Fruit fly (Drosophila melanogaster) whole organism, embryonic: ENCODE measurements around the gene CG42486.

Experiments used
- Antp ChIP-seq: fragments of 200-800 bp; sonication (Bioruptor generic); optimal IDR thresholded peaks from 3 replicates; lab custom pipeline; 2016; ENCODE audit warnings: missing biosample characterization, missing genetic modification characterization
- B-H2 ChIP-seq: fragments of 200-800 bp; sonication (Bioruptor generic); optimal IDR thresholded peaks from 2 replicates; lab custom pipeline; 2018; ENCODE audit warnings: missing biosample characterization, mild to moderate bottlenecking, missing genetic modification characterization
- Bgb ChIP-seq: fragments of 200-800 bp; sonication (Bioruptor generic); IDR thresholded peaks from 2 replicates; pipeline ENCODE4 v1.3.6; 2022; ENCODE audit warnings: missing biosample characterization, missing genetic modification characterization; ENCODE audit not compliant: partially characterized antibody
- Blimp-1 ChIP-seq: fragments of 200-800 bp; sonication (Bioruptor generic); optimal IDR thresholded peaks from 3 replicates; lab custom pipeline; 2018; ENCODE audit warnings: missing biosample characterization, missing genetic modification characterization, mild to moderate bottlenecking, moderate library complexity, missing genetic modification reagents
- BtbVII ChIP-seq: fragments of 200-800 bp; sonication (Bioruptor generic); optimal IDR thresholded peaks from 3 replicates; lab custom pipeline; 2017; ENCODE audit warnings: missing biosample characterization, mild to moderate bottlenecking, missing genetic modification characterization
- CG10979 ChIP-seq: fragments of 200-800 bp; sonication (Bioruptor generic); optimal IDR thresholded peaks from 2 replicates; lab custom pipeline; 2018; ENCODE audit warnings: missing biosample characterization, mild to moderate bottlenecking, missing genetic modification characterization, moderate library complexity
- CG11504 ChIP-seq: fragments of 200-800 bp; sonication (Bioruptor generic); optimal IDR thresholded peaks from 3 replicates; lab custom pipeline; 2019; ENCODE audit warnings: missing biosample characterization, mild to moderate bottlenecking, missing genetic modification characterization, moderate library complexity
- CG12071 ChIP-seq: fragments of 200-800 bp; sonication (Bioruptor generic); optimal IDR thresholded peaks from 3 replicates; lab custom pipeline; 2018; ENCODE audit warnings: missing biosample characterization, mild to moderate bottlenecking, missing genetic modification characterization
- CG12769 ChIP-seq: fragments of 200-800 bp; sonication (Bioruptor generic); optimal IDR thresholded peaks from 2 replicates; lab custom pipeline; 2019; ENCODE audit warnings: missing biosample characterization, mild to moderate bottlenecking, missing genetic modification characterization, moderate library complexity
- CG14050 ChIP-seq: fragments of 200-800 bp; sonication (Bioruptor generic); IDR thresholded peaks from 3 replicates; pipeline ENCODE4 v1.3.6; 2022; ENCODE audit warnings: missing biosample characterization, missing genetic modification characterization
- CG17829 ChIP-seq: fragments of 200-800 bp; optimal IDR thresholded peaks from 2 replicates; lab custom pipeline; 2019; ENCODE audit warnings: missing biosample characterization, mild to moderate bottlenecking, missing genetic modification characterization, moderate library complexity
- CG30403 ChIP-seq: fragments of 200-800 bp; sonication (Bioruptor generic); optimal IDR thresholded peaks from 3 replicates; lab custom pipeline; 2016; ENCODE audit warnings: missing biosample characterization, missing genetic modification characterization
- CG33213 ChIP-seq: fragments of 200-800 bp; sonication (Bioruptor generic); optimal IDR thresholded peaks from 3 replicates; lab custom pipeline; 2016; ENCODE audit warnings: missing biosample characterization, missing genetic modification characterization
- CG34224 ChIP-seq: fragments of 200-800 bp; sonication (Bioruptor generic); IDR thresholded peaks from 3 replicates; pipeline ENCODE4 v1.3.6; 2022; ENCODE audit warnings: missing biosample characterization, missing genetic modification characterization; ENCODE audit not compliant: partially characterized antibody
- CG6791 ChIP-seq: fragments of 200-800 bp; sonication (Bioruptor generic); IDR thresholded peaks from 3 replicates; pipeline ENCODE4 v1.3.6; 2022; ENCODE audit warnings: missing biosample characterization, missing genetic modification characterization; ENCODE audit not compliant: partially characterized antibody
- CG7839 ChIP-seq: fragments of 200-800 bp; sonication (Bioruptor generic); optimal IDR thresholded peaks from 3 replicates; lab custom pipeline; 2018; ENCODE audit warnings: missing biosample characterization, mild to moderate bottlenecking, missing genetic modification characterization, moderate library complexity
- CG9797 ChIP-seq: fragments of 200-800 bp; sonication (Bioruptor generic); optimal IDR thresholded peaks from 3 replicates; lab custom pipeline; 2018; ENCODE audit warnings: missing biosample characterization, mild to moderate bottlenecking, missing genetic modification characterization
- D ChIP-seq, 2 experiments: fragments of 200-800 bp in 1 of 2; fragments of >200 bp in 1 of 2; sonication (Bioruptor generic) in 1 of 2; optimal IDR thresholded peaks; 2 replicates in 1 of 2; 3 replicates in 1 of 2; lab custom pipeline; 2017; ENCODE audit warnings: mild to moderate bottlenecking in 1 of 2, missing biosample characterization in 1 of 2, missing genetic modification characterization in 1 of 2, missing genetic modification reagents in 1 of 2
- D19A ChIP-seq: fragments of 200-800 bp; optimal IDR thresholded peaks from 3 replicates; lab custom pipeline; 2019; ENCODE audit warnings: missing biosample characterization, mild to moderate bottlenecking, missing genetic modification characterization, moderate library complexity
- Dbx ChIP-seq: fragments of 200-800 bp; sonication (Bioruptor generic); IDR thresholded peaks from 3 replicates; pipeline ENCODE4 v1.3.6; 2022; ENCODE audit warnings: missing biosample characterization, missing genetic modification characterization
- Deaf1 ChIP-seq: fragments of 200-800 bp; optimal IDR thresholded peaks from 3 replicates; lab custom pipeline; 2019; ENCODE audit warnings: missing biosample characterization, mild to moderate bottlenecking, missing genetic modification characterization, moderate library complexity
- Dip2 ChIP-seq: fragments of 200-800 bp; sonication (Bioruptor generic); IDR thresholded peaks from 2 replicates; pipeline ENCODE4 v1.3.6; 2022; ENCODE audit warnings: missing biosample characterization, missing genetic modification characterization
- MESR4 ChIP-seq: fragments of 200-800 bp; sonication (Bioruptor generic); optimal IDR thresholded peaks from 2 replicates; lab custom pipeline; 2018; ENCODE audit warnings: missing biosample characterization, mild to moderate bottlenecking, missing genetic modification characterization, moderate library complexity
- Med ChIP-seq: fragments of 200-800 bp; sonication (Bioruptor generic); peaks from one replicate; lab custom pipeline; 2016; ENCODE audit warnings: missing biosample characterization, missing genetic modification characterization, mild to moderate bottlenecking, inconsistent platforms, moderate library complexity
- Mes4 ChIP-seq: fragments of 200-800 bp; sonication (Bioruptor generic); optimal IDR thresholded peaks from 2 replicates; lab custom pipeline; 2016; ENCODE audit warnings: missing biosample characterization, missing genetic modification characterization
- Neu2 ChIP-seq: fragments of 200-800 bp; sonication (Bioruptor generic); optimal IDR thresholded peaks from 3 replicates; lab custom pipeline; 2016; ENCODE audit warnings: missing biosample characterization, missing genetic modification characterization, borderline replicate concordance
- Opbp ChIP-seq: fragments of 200-800 bp; sonication (Bioruptor generic); IDR thresholded peaks from 3 replicates; pipeline ENCODE4 v1.3.6; 2022; ENCODE audit warnings: missing biosample characterization, missing genetic modification characterization; ENCODE audit not compliant: partially characterized antibody
- Pdp1 ChIP-seq, 2 experiments: fragments of 200-800 bp; sonication (Bioruptor generic); optimal IDR thresholded peaks; 3 replicates each; lab custom pipeline; 2016; ENCODE audit warnings: missing biosample characterization in 2 of 2, missing genetic modification characterization in 2 of 2, mild to moderate bottlenecking in 1 of 2, moderate library complexity in 1 of 2
- Rfx ChIP-seq: fragments of 200-800 bp; sonication (Bioruptor generic); IDR thresholded peaks from 2 replicates; pipeline ENCODE4 v1.3.6; 2022; ENCODE audit warnings: missing biosample characterization, missing genetic modification characterization
- Sin3A ChIP-seq: fragments of >200 bp; optimal IDR thresholded peaks from 2 replicates; lab custom pipeline; 2018
- chm ChIP-seq: fragments of 200-800 bp; sonication (Bioruptor generic); IDR thresholded peaks from 2 replicates; pipeline ENCODE4 v1.3.6; 2022; ENCODE audit warnings: missing biosample characterization, missing genetic modification characterization
- crp ChIP-seq, 2 experiments: fragments of 200-800 bp; sonication (Bioruptor generic); optimal IDR thresholded peaks; 2 replicates in 1 of 2; 3 replicates in 1 of 2; lab custom pipeline; 2017; ENCODE audit warnings: missing biosample characterization in 2 of 2, missing genetic modification characterization in 2 of 2, mild to moderate bottlenecking in 1 of 2, moderate library complexity in 1 of 2
- dan ChIP-seq: fragments of 200-800 bp; sonication (Bioruptor generic); IDR thresholded peaks from 2 replicates; pipeline ENCODE4 v1.3.6; 2022; ENCODE audit warnings: missing biosample characterization, missing genetic modification characterization
- dimm ChIP-seq: fragments of 200-800 bp; sonication (Bioruptor generic); IDR thresholded peaks from 2 replicates; pipeline ENCODE4 v1.3.6; 2022; ENCODE audit warnings: missing biosample characterization, missing genetic modification characterization
- esg ChIP-seq: fragments of 200-800 bp; sonication (Bioruptor generic); conservative IDR thresholded peaks from 2 replicates; pipeline ENCODE4 v1.3.6; 2022; ENCODE audit warnings: missing biosample characterization, missing genetic modification characterization
- gce ChIP-seq: fragments of 200-800 bp; sonication (Bioruptor generic); IDR thresholded peaks from 3 replicates; pipeline ENCODE4 v1.3.6; 2022; ENCODE audit warnings: missing biosample characterization, missing genetic modification characterization
- hkb ChIP-seq, 2 experiments: fragments of 200-800 bp in 1 of 2; fragments of >200 bp in 1 of 2; sonication (Bioruptor generic) in 1 of 2; IDR thresholded peaks in 1 of 2; optimal IDR thresholded peaks in 1 of 2; 2 replicates each; pipeline versions ENCODE4 v1.3.6 to Lab custom; 2017 to 2022; ENCODE audit warnings: missing biosample characterization in 1 of 2, missing genetic modification characterization in 1 of 2
- kay ChIP-seq: fragments of 200-800 bp; sonication (Bioruptor generic); optimal IDR thresholded peaks from 2 replicates; lab custom pipeline; 2016; ENCODE audit warnings: missing biosample characterization, missing genetic modification characterization
- mam ChIP-seq: fragments of 200-800 bp; sonication (Bioruptor generic); optimal IDR thresholded peaks from 3 replicates; lab custom pipeline; 2016; ENCODE audit warnings: missing biosample characterization, missing genetic modification characterization
- nerfin-2 ChIP-seq: fragments of 200-800 bp; sonication (Bioruptor generic); IDR thresholded peaks from 2 replicates; pipeline ENCODE4 v1.3.6; 2022; ENCODE audit warnings: missing biosample characterization, missing genetic modification characterization; ENCODE audit not compliant: partially characterized antibody
- pfk ChIP-seq: fragments of 200-800 bp; sonication (Bioruptor generic); optimal IDR thresholded peaks from 2 replicates; lab custom pipeline; 2018; ENCODE audit warnings: missing biosample characterization, mild to moderate bottlenecking, missing genetic modification characterization, moderate library complexity
- pho ChIP-seq: fragments of 200-800 bp; sonication (Bioruptor generic); optimal IDR thresholded peaks from 2 replicates; lab custom pipeline; 2016; ENCODE audit warnings: missing biosample characterization, missing genetic modification characterization
- pum ChIP-seq: fragments of 200-800 bp; sonication (Bioruptor generic); optimal IDR thresholded peaks from 2 replicates; lab custom pipeline; 2016; ENCODE audit warnings: missing biosample characterization, missing genetic modification characterization
- row ChIP-seq: fragments of 200-800 bp; sonication (Bioruptor generic); IDR thresholded peaks from 3 replicates; pipeline ENCODE4 v1.3.6; 2022; ENCODE audit warnings: missing biosample characterization, missing genetic modification characterization
- sens ChIP-seq: fragments of 200-800 bp; sonication (Bioruptor generic); peaks from one replicate; lab custom pipeline; 2016; ENCODE audit warnings: missing biosample characterization, missing genetic modification characterization
- sob ChIP-seq: fragments of 200-800 bp; sonication (Bioruptor generic); IDR thresholded peaks from 2 replicates; pipeline ENCODE4 v1.3.6; 2022; ENCODE audit warnings: missing biosample characterization, missing genetic modification characterization
- tap ChIP-seq: fragments of 200-800 bp; optimal IDR thresholded peaks from 3 replicates; lab custom pipeline; 2019; ENCODE audit warnings: missing biosample characterization, mild to moderate bottlenecking, missing genetic modification characterization, moderate library complexity
- yki ChIP-seq: fragments of >200 bp; optimal IDR thresholded peaks from 3 replicates; lab custom pipeline; 2018

The CG42486 gene

dm6 chr2L:11808702-11809583, 34.0 kb upstream of the CG42486 start, which contains the start of gene crol (continued):
- peak; percentile 27 for TF ChIP-seq CG10979 (tag; lab: Kevin White, UChicago)
- peak; percentile 29 for TF ChIP-seq CG7839 (tag; lab: Kevin White, UChicago)
- peak; percentile 30 for TF ChIP-seq tap
- TF ChIP-seq kay, result no peak
- TF ChIP-seq D19A (tag; lab: Kevin White, UChicago), result no peak
- TF ChIP-seq hkb (optimal IDR thresholded peaks at IDR 0.05; lab: Kevin White, UChicago), result no peak
- TF ChIP-seq hkb (GFP tag; IDR thresholded peaks at IDR 0.05; lab: Robert Waterston, UW), result peak; percentile 28; the same call in 1 of the 2 replicates
- peak; percentile 80 for TF ChIP-seq Med (GFP tag; lab: Kevin White, UChicago)
- TF ChIP-seq mam (GFP tag; lab: Kevin White, UChicago), result peak; percentile 1
- peak; percentile 91 for TF ChIP-seq Opbp
- no peak for TF ChIP-seq Mes4 (GFP tag; lab: Kevin White, UChicago)
- TF ChIP-seq Neu2 (GFP tag; lab: Kevin White, UChicago), result no peak
- TF ChIP-seq CG12071, result no peak
- TF ChIP-seq Antp (GFP tag; lab: Kevin White, UChicago), result no peak
- peak; percentile 68 for TF ChIP-seq chm (GFP tag; lab: Robert Waterston, UW)
- peak; percentile 63 for TF ChIP-seq Sin3A (lab: Kevin White, UChicago)
- TF ChIP-seq CG11504 (tag; lab: Kevin White, UChicago), result peak; percentile 37
- TF ChIP-seq CG34224 (GFP tag; lab: Robert Waterston, UW), result peak; percentile 88
- TF ChIP-seq Dip2, result no peak
- TF ChIP-seq Deaf1 (tag; lab: Kevin White, UChicago), result peak; percentile 93
- no peak for TF ChIP-seq crp (GFP tag; optimal IDR thresholded peaks at IDR 0.05; lab: Kevin White, UChicago)
- TF ChIP-seq esg (GFP tag; lab: Robert Waterston, UW), result no peak
- no peak for TF ChIP-seq BtbVII (GFP tag; lab: Kevin White, UChicago)
- peak; percentile 87 for TF ChIP-seq CG9797 (GFP tag; lab: Kevin White, UChicago)
- peak; percentile 60 for TF ChIP-seq Rfx
- peak; percentile 94 for TF ChIP-seq CG12769 (tag; lab: Kevin White, UChicago)
- peak; percentile 85 for TF ChIP-seq row (GFP tag; lab: Robert Waterston, UW)
- TF ChIP-seq Blimp-1 (GFP tag; lab: Kevin White, UChicago), result peak; percentile 10
- TF ChIP-seq nerfin-2 (GFP tag; lab: Robert Waterston, UW), result peak; percentile 62; the same call in 1 of the 2 replicates
- TF ChIP-seq Bgb (GFP tag; lab: Robert Waterston, UW), result peak; percentile 85
- TF ChIP-seq sens (GFP tag; lab: Kevin White, UChicago), result peak; percentile 73
- TF ChIP-seq gce (GFP tag; lab: Robert Waterston, UW), result no peak
- TF ChIP-seq pum (GFP tag; lab: Kevin White, UChicago), result no peak
- no peak for TF ChIP-seq pho (GFP tag; lab: Kevin White, UChicago)
- peak in 1 of 2 experiments; percentile 44 for TF ChIP-seq Pdp1 (GFP tag; optimal IDR thresholded peaks at IDR 0.05; lab: Kevin White, UChicago)
- peak; percentile 31 for TF ChIP-seq CG33213 (GFP tag; lab: Kevin White, UChicago)
- peak; percentile 56; the same call in 1 of the 3 replicates for TF ChIP-seq Dbx (GFP tag; lab: Robert Waterston, UW)
- peak; percentile 39 for TF ChIP-seq CG17829 (tag; lab: Kevin White, UChicago)
- TF ChIP-seq pfk, result no peak
- TF ChIP-seq CG30403, result peak; percentile 10
- TF ChIP-seq D (optimal IDR thresholded peaks at IDR 0.05; lab: Kevin White, UChicago), result peak; percentile 61
- no peak for TF ChIP-seq D (GFP tag; optimal IDR thresholded peaks at IDR 0.05; lab: Kevin White, UChicago)
- peak; percentile 89 for TF ChIP-seq MESR4 (GFP tag; lab: Kevin White, UChicago)
- TF ChIP-seq dimm, result no peak
- TF ChIP-seq sob, result peak; percentile 52
- TF ChIP-seq B-H2 (GFP tag; lab: Kevin White, UChicago), result no peak
- TF ChIP-seq yki (lab: Kevin White, UChicago), result peak; percentile 72
- peak; percentile 18; the same call in 1 of the 3 replicates for TF ChIP-seq CG14050 (GFP tag; lab: Robert Waterston, UW)
- TF ChIP-seq CG6791 (GFP tag; lab: Robert Waterston, UW), result peak; percentile 89
- no peak for TF ChIP-seq dan (GFP tag; lab: Robert Waterston, UW)
